Worm (Caenorhabditis elegans) whole organism, L3 larva: ENCODE measurements around the gene tcl-2.

Experiments
- R02D3.7 ChIP-seq: fragments of 150-350 bp; optimal IDR thresholded peaks from 2 replicates; lab custom pipeline; 2014; ENCODE audit warnings: missing biosample characterization, missing genetic modification characterization
- ama-1 ChIP-seq: fragments of 150-350 bp; optimal IDR thresholded peaks from 2 replicates; lab custom pipeline; 2018
- ceh-16 ChIP-seq: sonication (generic microtip); optimal IDR thresholded peaks from 2 replicates; lab custom pipeline; 2017; ENCODE audit warnings: missing biosample characterization, missing genetic modification characterization
- ceh-28 ChIP-seq: fragments of 150-350 bp; optimal IDR thresholded peaks from 2 replicates; lab custom pipeline; 2014; ENCODE audit warnings: missing biosample characterization, missing genetic modification reagents, missing genetic modification characterization
- ceh-82 ChIP-seq: fragments of 150-350 bp; optimal IDR thresholded peaks from 2 replicates; lab custom pipeline; 2014; ENCODE audit warnings: missing biosample characterization, missing genetic modification characterization
- egl-27 ChIP-seq: sonication (generic microtip); optimal IDR thresholded peaks from 4 replicates; lab custom pipeline; 2017; ENCODE audit warnings: missing biosample characterization, missing genetic modification reagents, missing genetic modification characterization
- egl-5 ChIP-seq: fragments of 150-350 bp; optimal IDR thresholded peaks from 2 replicates; lab custom pipeline; 2017; ENCODE audit warnings: missing biosample characterization, missing genetic modification reagents, missing genetic modification characterization, inconsistent platforms
- elt-2 ChIP-seq: sonication (generic microtip); optimal IDR thresholded peaks from 2 replicates; lab custom pipeline; 2016; ENCODE audit warnings: missing genetic modification reagents, mild to moderate bottlenecking, missing genetic modification characterization, missing compliant biosample characterization
- elt-3 ChIP-seq, 3 experiments: fragments of 150-350 bp in 1 of 3; sonication (generic microtip) in 2 of 3; optimal IDR thresholded peaks; 2 replicates in 2 of 3; 4 replicates in 1 of 3; lab custom pipeline; 2014 to 2017; ENCODE audit warnings: missing biosample characterization in 3 of 3, missing genetic modification characterization in 3 of 3
- eor-1 ChIP-seq, 2 experiments: fragments of 150-350 bp; optimal IDR thresholded peaks; 2 replicates each; lab custom pipeline; 2014 to 2018; ENCODE audit warnings: missing biosample characterization in 2 of 2, missing genetic modification characterization in 2 of 2
- fkh-2 ChIP-seq: fragments of 150-350 bp; optimal IDR thresholded peaks from 2 replicates; lab custom pipeline; 2014; ENCODE audit warnings: missing biosample characterization, missing genetic modification reagents, missing genetic modification characterization
- hmg-11 ChIP-seq: sonication (generic microtip); optimal IDR thresholded peaks from 2 replicates; lab custom pipeline; 2016; ENCODE audit warnings: missing genetic modification characterization, missing compliant biosample characterization
- jun-1 ChIP-seq: fragments of 150-350 bp; optimal IDR thresholded peaks from 2 replicates; lab custom pipeline; 2014; ENCODE audit warnings: missing biosample characterization, missing genetic modification reagents, missing genetic modification characterization
- lin-39 ChIP-seq: fragments of 150-350 bp; optimal IDR thresholded peaks from 2 replicates; lab custom pipeline; 2018; ENCODE audit warnings: missing biosample characterization, missing genetic modification reagents, missing genetic modification characterization
- lsy-12 ChIP-seq: sonication (generic microtip); optimal IDR thresholded peaks from 2 replicates; lab custom pipeline; 2016; ENCODE audit warnings: mild to moderate bottlenecking, missing genetic modification characterization, missing compliant biosample characterization
- mdl-1 ChIP-seq: fragments of 150-350 bp; optimal IDR thresholded peaks from 2 replicates; lab custom pipeline; 2014; ENCODE audit warnings: missing biosample characterization, missing genetic modification characterization
- mml-1 ChIP-seq: fragments of 150-350 bp; sonication (generic microtip); optimal IDR thresholded peaks from 3 replicates; lab custom pipeline; 2014; ENCODE audit warnings: missing biosample characterization, missing genetic modification characterization
- nfya-1 ChIP-seq: sonication (generic microtip); optimal IDR thresholded peaks from 2 replicates; lab custom pipeline; 2017; ENCODE audit warnings: missing genetic modification characterization, mild to moderate bottlenecking, missing compliant biosample characterization, antibody characterized with exemption, moderate library complexity; ENCODE audit not compliant: insufficient read depth
- nhr-11 ChIP-seq: fragments of 150-350 bp; optimal IDR thresholded peaks from 2 replicates; lab custom pipeline; 2014; ENCODE audit warnings: missing biosample characterization, missing genetic modification characterization
- nhr-12 ChIP-seq: fragments of 150-350 bp; optimal IDR thresholded peaks from 2 replicates; lab custom pipeline; 2014; ENCODE audit warnings: missing biosample characterization, missing genetic modification characterization
- nhr-23 ChIP-seq: fragments of 150-350 bp; optimal IDR thresholded peaks from 2 replicates; lab custom pipeline; 2014; ENCODE audit warnings: missing biosample characterization, missing genetic modification reagents, missing genetic modification characterization
- nhr-237 ChIP-seq: fragments of 150-350 bp; optimal IDR thresholded peaks from 2 replicates; lab custom pipeline; 2014; ENCODE audit warnings: missing biosample characterization, missing genetic modification characterization
- nhr-25 ChIP-seq: sonication (generic microtip); optimal IDR thresholded peaks from 2 replicates; lab custom pipeline; 2017; ENCODE audit warnings: missing biosample characterization, missing genetic modification characterization
- nhr-43 ChIP-seq: sonication (generic microtip); optimal IDR thresholded peaks from 2 replicates; lab custom pipeline; 2016; ENCODE audit warnings: mild to moderate bottlenecking, missing genetic modification characterization, missing compliant biosample characterization; ENCODE audit not compliant: poor library complexity, severe bottlenecking
- nhr-76 ChIP-seq: fragments of 150-350 bp; sonication (generic microtip); optimal IDR thresholded peaks from 5 replicates; lab custom pipeline; 2014; ENCODE audit warnings: missing biosample characterization, missing genetic modification characterization
- nhr-77 ChIP-seq: fragments of 150-350 bp; optimal IDR thresholded peaks from 2 replicates; lab custom pipeline; 2014; ENCODE audit warnings: missing biosample characterization, missing genetic modification characterization
- pha-4 ChIP-seq: fragments of 150-350 bp; optimal IDR thresholded peaks from 2 replicates; lab custom pipeline; 2014; ENCODE audit warnings: missing biosample characterization, missing genetic modification reagents, missing genetic modification characterization
- pqm-1 ChIP-seq: fragments of 150-350 bp; optimal IDR thresholded peaks from 2 replicates; lab custom pipeline; 2017; ENCODE audit warnings: missing biosample characterization, missing genetic modification characterization, inconsistent platforms
- skn-1 ChIP-seq: fragments of 150-350 bp; optimal IDR thresholded peaks from 2 replicates; lab custom pipeline; 2014; ENCODE audit warnings: missing biosample characterization, missing genetic modification characterization
- snpc-4 ChIP-seq: fragments of 150-350 bp; optimal IDR thresholded peaks from 2 replicates; lab custom pipeline; 2014; ENCODE audit warnings: missing biosample characterization, missing genetic modification characterization
- tbx-2 ChIP-seq: sonication (generic microtip); optimal IDR thresholded peaks from 2 replicates; lab custom pipeline; 2016; ENCODE audit warnings: mild to moderate bottlenecking, missing genetic modification characterization, missing compliant biosample characterization
- unc-39 ChIP-seq: sonication (generic microtip); optimal IDR thresholded peaks from 4 replicates; lab custom pipeline; 2017; ENCODE audit warnings: missing biosample characterization, missing genetic modification characterization
- unc-62 ChIP-seq: fragments of 150-350 bp; sonication (generic microtip); optimal IDR thresholded peaks from 4 replicates; lab custom pipeline; 2014; ENCODE audit warnings: missing biosample characterization, missing genetic modification reagents, missing genetic modification characterization
- ztf-4 ChIP-seq: fragments of 150-350 bp; optimal IDR thresholded peaks from 2 replicates; lab custom pipeline; 2014; ENCODE audit warnings: missing biosample characterization, missing genetic modification characterization

tcl-2 gene

ce11 chrIV:207885-208284 lies 29.0 kb downstream of the tcl-2 start, which contains the start of gene Y38C1AA.1:
Gene Y38C1AA.1, plus strand, starts transcription at chrIV:208185.
- TF ChIP-seq nfya-1 (tag; lab: Kevin White, UChicago) (no peak), ceh-82 (tag; lab: Kevin White, UChicago) (no peak), ceh-16 (tag; lab: Kevin White, UChicago) (no peak), nhr-43 (no peak), lin-39 (tag; lab: Kevin White, UChicago) (no peak), nhr-77 (tag; lab: Kevin White, UChicago) (no peak), nhr-237 (tag; lab: Kevin White, UChicago) (no peak), ztf-4 (tag; lab: Kevin White, UChicago) (no peak), nhr-25 (no peak), nhr-12 (tag; lab: Kevin White, UChicago) (no peak), tbx-2 (tag; lab: Kevin White, UChicago) (no peak), mdl-1 (tag; lab: Kevin White, UChicago) (no peak), hmg-11 (tag; lab: Kevin White, UChicago) (no peak), ama-1 (no peak), unc-62 (GFP tag; lab: Kevin White, UChicago) (no peak)
- TF ChIP-seq, all 47 proteins: peak for 0

- TF ChIP-seq snpc-4 (no peak), R02D3.7 (tag; lab: Kevin White, UChicago) (peak; percentile 2), pqm-1 (peak; percentile 90), jun-1 (tag; lab: Kevin White, UChicago) (peak; percentile 51), lin-39 (tag; lab: Kevin White, UChicago) (no peak), ceh-16 (tag; lab: Kevin White, UChicago) (no peak), nhr-76 (tag; lab: Kevin White, UChicago) (no peak), ceh-28 (tag; lab: Kevin White, UChicago) (peak; percentile 47), egl-5 (tag; lab: Kevin White, UChicago) (peak; percentile 23), skn-1 (peak; percentile 15), nhr-23 (tag; lab: Kevin White, UChicago) (peak; percentile 42), pha-4 (tag; lab: Kevin White, UChicago) (peak; percentile 55), nfya-1 (tag; lab: Kevin White, UChicago) (peak; percentile 33), eor-1 (tag; optimal IDR thresholded peaks at IDR 0.05; lab: Kevin White, UChicago) (no peak), elt-2 (tag; lab: Kevin White, UChicago) (peak; percentile 86), tbx-2 (tag; lab: Kevin White, UChicago) (no peak), nhr-11 (no peak), fkh-2 (tag; lab: Kevin White, UChicago) (no peak), hmg-11 (tag; lab: Kevin White, UChicago) (peak; percentile 76)
- TF ChIP-seq, all 47 proteins: peak for 11
Observed at ce11 chrIV:210591-210990, 31.7 kb downstream of the tcl-2 start.

ce11 chrIV:218252-218651 lies 39.4 kb downstream of the tcl-2 start, which contains the start of gene prdx-6:
Gene prdx-6, plus strand, starts transcription at chrIV:218552.
- TF ChIP-seq egl-27 (tag; lab: Kevin White, UChicago) = no peak
- no peak for TF ChIP-seq unc-39
- TF ChIP-seq R02D3.7 (tag; lab: Kevin White, UChicago) = no peak
- no peak for TF ChIP-seq hmg-11 (tag; lab: Kevin White, UChicago)
- no peak for TF ChIP-seq nhr-25

ce11 chrIV:231673-232072 lies 52.8 kb downstream of the tcl-2 start, which contains the start of gene gtf-2H1:
Gene gtf-2H1, minus strand, starts transcription at chrIV:231773.
- TF ChIP-seq nhr-237 (tag; lab: Kevin White, UChicago) (no peak), pha-4 (tag; lab: Kevin White, UChicago) (no peak), egl-27 (tag; lab: Kevin White, UChicago) (no peak), lsy-12 (no peak), nhr-43 (no peak), unc-39 (no peak), fkh-2 (tag; lab: Kevin White, UChicago) (no peak), elt-3 (tag; optimal IDR thresholded peaks at IDR 0.05; lab: Kevin White, UChicago) (no peak), mml-1 (tag; lab: Kevin White, UChicago) (no peak), nfya-1 (tag; lab: Kevin White, UChicago) (no peak)
